ENCODE assay signal across 6 fruit fly cellular contexts in the genomic region with DNA sequence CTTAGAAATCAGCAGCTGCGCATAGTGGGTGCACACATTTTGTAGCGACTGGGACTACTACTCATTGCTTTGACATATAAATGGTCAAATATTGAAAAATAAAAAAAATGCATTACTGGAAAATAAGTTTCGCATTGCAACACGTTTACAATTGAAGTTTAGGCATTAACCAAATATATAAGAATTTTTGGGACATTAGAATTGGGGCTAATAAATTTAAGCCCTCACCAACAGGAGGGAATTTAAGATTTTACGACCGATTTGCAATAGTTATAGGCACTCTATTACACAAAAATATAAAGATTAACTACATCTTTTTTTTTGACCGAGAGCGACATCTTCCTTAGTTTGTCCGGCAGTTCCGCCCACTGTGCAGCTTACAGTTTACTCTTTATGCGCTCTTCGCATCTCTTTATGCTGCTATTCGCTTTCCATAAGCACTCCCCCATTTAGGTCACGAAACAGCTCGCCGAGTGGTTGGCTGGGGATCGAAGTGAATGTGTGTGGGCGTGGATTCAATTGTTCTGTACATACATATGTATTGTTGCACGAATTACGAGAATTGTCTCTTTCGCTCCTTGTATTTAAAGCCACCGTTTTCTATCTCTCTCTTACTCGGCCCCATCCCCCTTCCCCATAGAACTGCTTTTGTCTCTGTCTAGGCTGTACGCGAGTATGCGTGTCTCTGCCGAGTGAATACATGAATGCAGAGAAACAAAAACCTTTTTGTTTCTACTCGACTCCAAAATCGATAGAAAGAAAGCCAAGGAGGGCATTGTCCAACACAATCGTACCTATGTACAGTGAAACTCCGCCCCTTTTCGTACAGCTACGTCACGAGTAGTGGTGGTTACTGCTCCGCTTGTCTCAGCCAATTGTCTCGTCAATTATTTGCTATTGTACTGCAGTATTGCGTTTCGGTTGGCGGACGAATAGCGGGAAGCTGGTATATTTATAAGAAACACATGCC.
TF ChIP-seq lines count a peak whose summit lies in the region.

No protein-coding gene starts in this region.

- TF ChIP-seq CTCF in whole organism, embryonic (GFP tag; optimal IDR thresholded peaks at IDR 0.05; lab: Kevin White, UChicago) = peak; percentile 3

TF ChIP-seq in whole organism, 6 proteins besides CTCF, POLR2A, EP300 and RAD21:
- TF ChIP-seq psq (optimal IDR thresholded peaks at IDR 0.05; lab: Kevin White, UChicago) (no peak), CG8478 (optimal IDR thresholded peaks at IDR 0.05; lab: Kevin White, UChicago) (peak; percentile 28), usp (GFP tag; optimal IDR thresholded peaks at IDR 0.05; lab: Kevin White, UChicago) (no peak), EcR (GFP tag; optimal IDR thresholded peaks at IDR 0.05; lab: Kevin White, UChicago) (no peak)

TF ChIP-seq in whole organism, adult, 20 proteins besides CTCF, POLR2A, EP300 and RAD21:
- TF ChIP-seq CG7045 (GFP tag; optimal IDR thresholded peaks at IDR 0.05; lab: Kevin White, UChicago) (peak; percentile 23), bab1 (GFP tag; optimal IDR thresholded peaks at IDR 0.05; lab: Kevin White, UChicago) (no peak), ovo (GFP tag; optimal IDR thresholded peaks at IDR 0.05; lab: Kevin White, UChicago) (no peak), Mnt (GFP tag; optimal IDR thresholded peaks at IDR 0.05; lab: Kevin White, UChicago) (no peak), kay (GFP tag; lab: Kevin White, UChicago; ENCODE audit: borderline replicate concordance) (no peak), Clk (GFP tag; optimal IDR thresholded peaks at IDR 0.05; lab: Kevin White, UChicago) (no peak), CG11617 (GFP tag; optimal IDR thresholded peaks at IDR 0.05; lab: Kevin White, UChicago) (peak; percentile 39), CG33017 (tag; optimal IDR thresholded peaks at IDR 0.05; lab: Kevin White, UChicago) (no peak), pad (GFP tag; optimal IDR thresholded peaks at IDR 0.05; lab: Kevin White, UChicago) (no peak), Crg-1 (GFP tag; optimal IDR thresholded peaks at IDR 0.05; lab: Kevin White, UChicago) (no peak), Hr96 (GFP tag; optimal IDR thresholded peaks at IDR 0.05; lab: Kevin White, UChicago) (peak; percentile 43), CG7101 (tag; optimal IDR thresholded peaks at IDR 0.05; lab: Kevin White, UChicago) (no peak), CG5204 (GFP tag; optimal IDR thresholded peaks at IDR 0.05; lab: Kevin White, UChicago) (peak; percentile 40), CG12768 (GFP tag; optimal IDR thresholded peaks at IDR 0.05; lab: Kevin White, UChicago) (peak; percentile 38)

TF ChIP-seq in whole organism, embryonic, 481 proteins besides CTCF, POLR2A, EP300 and RAD21 (continues in another document):
- TF ChIP-seq CG32532 (GFP tag; IDR thresholded peaks at IDR 0.05; lab: Robert Waterston, UW) (peak; percentile 62; the same call in 1 of the 2 replicates), dmrt99B (tag; optimal IDR thresholded peaks at IDR 0.05; lab: Kevin White, UChicago) (peak; percentile 90), danr (GFP tag; IDR thresholded peaks at IDR 0.05; lab: Robert Waterston, UW) (0 out of 2 replicates have a peak, but pooled peaks have one; percentile 47), Side (GFP tag; optimal IDR thresholded peaks at IDR 0.05; lab: Kevin White, UChicago) (peak; percentile 65), Max (GFP tag; optimal IDR thresholded peaks at IDR 0.05; lab: Kevin White, UChicago) (peak; percentile 80), CG16815 (GFP tag; optimal IDR thresholded peaks at IDR 0.05; lab: Kevin White, UChicago) (peak; percentile 84), CG6765 (GFP tag; optimal IDR thresholded peaks at IDR 0.05; lab: Kevin White, UChicago) (peak; percentile 61), stwl (tag; optimal IDR thresholded peaks at IDR 0.05; lab: Kevin White, UChicago) (no peak), Ets97D (GFP tag; optimal IDR thresholded peaks at IDR 0.05; lab: Kevin White, UChicago) (peak; percentile 59), gro (GFP tag; optimal IDR thresholded peaks at IDR 0.05; lab: Kevin White, UChicago) (peak; percentile 36), CG7372 (GFP tag; IDR thresholded peaks at IDR 0.05; lab: Robert Waterston, UW) (peak; percentile 72), eyg (GFP tag; optimal IDR thresholded peaks at IDR 0.05; lab: Kevin White, UChicago) (peak; percentile 73), Hand (GFP tag; optimal IDR thresholded peaks at IDR 0.05; lab: Kevin White, UChicago) (peak; percentile 69), CG4617 (GFP tag; optimal IDR thresholded peaks at IDR 0.05; lab: Kevin White, UChicago; ENCODE audit: borderline replicate concordance) (peak; percentile 57), CG2120 (GFP tag; optimal IDR thresholded peaks at IDR 0.05; lab: Kevin White, UChicago) (peak; percentile 86)

TF ChIP-seq in whole organism, prepupa, 60 proteins besides CTCF, POLR2A, EP300 and RAD21 (continues in another document):
- TF ChIP-seq Sox102F (GFP tag; optimal IDR thresholded peaks at IDR 0.05; lab: Kevin White, UChicago) (peak; percentile 88), CG15336 (GFP tag; IDR thresholded peaks at IDR 0.05; lab: Robert Waterston, UW) (peak; percentile 76), CG11762 (GFP tag; optimal IDR thresholded peaks at IDR 0.05; lab: Kevin White, UChicago; ENCODE audit: insufficient read depth) (peak; percentile 46), lz (GFP tag; optimal IDR thresholded peaks at IDR 0.05; lab: Kevin White, UChicago) (peak; percentile 55), cyc (GFP tag; optimal IDR thresholded peaks at IDR 0.05; lab: Kevin White, UChicago) (peak; percentile 59), CG6854 (GFP tag; optimal IDR thresholded peaks at IDR 0.05; lab: Kevin White, UChicago) (no peak), fkh (GFP tag; optimal IDR thresholded peaks at IDR 0.05; lab: Kevin White, UChicago) (no peak), Gug (GFP tag; IDR thresholded peaks at IDR 0.05; lab: Robert Waterston, UW) (no peak), CG34406 (GFP tag; optimal IDR thresholded peaks at IDR 0.05; lab: Kevin White, UChicago) (peak; percentile 58), CG16779 (tag; optimal IDR thresholded peaks at IDR 0.05; lab: Kevin White, UChicago) (no peak), acj6 (GFP tag; optimal IDR thresholded peaks at IDR 0.05; lab: Kevin White, UChicago) (peak; percentile 83), CG7368 (GFP tag; optimal IDR thresholded peaks at IDR 0.05; lab: Kevin White, UChicago) (peak; percentile 33), CG1621 (tag; optimal IDR thresholded peaks at IDR 0.05; lab: Kevin White, UChicago) (no peak), dac (GFP tag; optimal IDR thresholded peaks at IDR 0.05; lab: Kevin White, UChicago) (peak; percentile 65), eg (GFP tag; IDR thresholded peaks at IDR 0.05; lab: Robert Waterston, UW) (no peak), esn (GFP tag; optimal IDR thresholded peaks at IDR 0.05; lab: Kevin White, UChicago) (peak; percentile 79)

TF ChIP-seq in whole organism, pupa, 21 proteins besides CTCF, POLR2A, EP300 and RAD21:
- TF ChIP-seq CG8301 (tag; optimal IDR thresholded peaks at IDR 0.05; lab: Kevin White, UChicago) (peak; percentile 74), CG32121 (GFP tag; IDR thresholded peaks at IDR 0.05; lab: Robert Waterston, UW) (no peak), CG9948 (tag; optimal IDR thresholded peaks at IDR 0.05; lab: Kevin White, UChicago) (peak; percentile 71), CG8159 (tag; optimal IDR thresholded peaks at IDR 0.05; lab: Kevin White, UChicago) (peak; percentile 67), D1 (tag; optimal IDR thresholded peaks at IDR 0.05; lab: Kevin White, UChicago) (peak; percentile 52), Pif1B (GFP tag; optimal IDR thresholded peaks at IDR 0.05; lab: Kevin White, UChicago) (peak; percentile 60), CG17806 (tag; optimal IDR thresholded peaks at IDR 0.05; lab: Kevin White, UChicago) (peak; percentile 64), Ets98B (GFP tag; IDR thresholded peaks at IDR 0.05; lab: Robert Waterston, UW) (no peak), CG12605 (GFP tag; IDR thresholded peaks at IDR 0.05; lab: Robert Waterston, UW) (no peak), Snoo (tag; optimal IDR thresholded peaks at IDR 0.05; lab: Kevin White, UChicago) (peak; percentile 41), CG34367 (tag; optimal IDR thresholded peaks at IDR 0.05; lab: Kevin White, UChicago) (peak; percentile 62), gl (tag; optimal IDR thresholded peaks at IDR 0.05; lab: Kevin White, UChicago) (no peak), CG4496 (GFP tag; IDR thresholded peaks at IDR 0.05; lab: Robert Waterston, UW) (no peak), CG15710 (tag; optimal IDR thresholded peaks at IDR 0.05; lab: Kevin White, UChicago) (peak; percentile 72), CG14655 (GFP tag; optimal IDR thresholded peaks at IDR 0.05; lab: Kevin White, UChicago) (peak; percentile 85), Pif1A (GFP tag; optimal IDR thresholded peaks at IDR 0.05; lab: Kevin White, UChicago) (peak; percentile 82)

TF ChIP-seq in whole organism, wandering third instar larva, 38 proteins besides CTCF, POLR2A, EP300 and RAD21 (continues in another document):
- no peak for TF ChIP-seq GATAd (GFP tag; optimal IDR thresholded peaks at IDR 0.05; lab: Kevin White, UChicago)
- TF ChIP-seq rgr (GFP tag; optimal IDR thresholded peaks at IDR 0.05; lab: Kevin White, UChicago) = peak; percentile 60
- peak; percentile 32 for TF ChIP-seq tai (GFP tag; optimal IDR thresholded peaks at IDR 0.05; lab: Kevin White, UChicago)
- TF ChIP-seq brk (GFP tag; optimal IDR thresholded peaks at IDR 0.05; lab: Kevin White, UChicago) = peak; percentile 0
- TF ChIP-seq foxo (GFP tag; optimal IDR thresholded peaks at IDR 0.05; lab: Kevin White, UChicago) = peak in 1 of 2 experiments; percentile 63
- TF ChIP-seq Sp1 (GFP tag; optimal IDR thresholded peaks at IDR 0.05; lab: Kevin White, UChicago) = no peak
- no peak for TF ChIP-seq sage (GFP tag; optimal IDR thresholded peaks at IDR 0.05; lab: Kevin White, UChicago)
- peak; percentile 68 for TF ChIP-seq psq (GFP tag; optimal IDR thresholded peaks at IDR 0.05; lab: Kevin White, UChicago)
- peak; percentile 72 for TF ChIP-seq ey (GFP tag; optimal IDR thresholded peaks at IDR 0.05; lab: Kevin White, UChicago)
- TF ChIP-seq Rel (GFP tag; optimal IDR thresholded peaks at IDR 0.05; lab: Kevin White, UChicago) = no peak
- no peak for TF ChIP-seq Rel (tag; optimal IDR thresholded peaks at IDR 0.05; lab: Kevin White, UChicago)
- TF ChIP-seq h (GFP tag; optimal IDR thresholded peaks at IDR 0.05; lab: Kevin White, UChicago) = peak; percentile 64
- peak; percentile 72 for TF ChIP-seq fru (GFP tag; optimal IDR thresholded peaks at IDR 0.05; lab: Kevin White, UChicago)
- TF ChIP-seq sv (GFP tag; optimal IDR thresholded peaks at IDR 0.05; lab: Kevin White, UChicago) = peak; percentile 78
- peak; percentile 60 for TF ChIP-seq Hnf4 (GFP tag; optimal IDR thresholded peaks at IDR 0.05; lab: Kevin White, UChicago)
- TF ChIP-seq CrebA (GFP tag; optimal IDR thresholded peaks at IDR 0.05; lab: Kevin White, UChicago; ENCODE audit: borderline replicate concordance) = no peak
- no peak for TF ChIP-seq pan (optimal IDR thresholded peaks at IDR 0.05; lab: Kevin White, UChicago)
- TF ChIP-seq dmrt93B (GFP tag; optimal IDR thresholded peaks at IDR 0.05; lab: Kevin White, UChicago) = peak; percentile 44
- TF ChIP-seq br (GFP tag; optimal IDR thresholded peaks at IDR 0.05; lab: Kevin White, UChicago) = peak; percentile 54
- TF ChIP-seq CG32264 (GFP tag; optimal IDR thresholded peaks at IDR 0.05; lab: Kevin White, UChicago) = no peak
- TF ChIP-seq OdsH (GFP tag; optimal IDR thresholded peaks at IDR 0.05; lab: Kevin White, UChicago) = peak; percentile 59
